Worm (Caenorhabditis elegans) whole organism, L2 larva: Measurements from ENCODE around the gene F40D4.12.

Source experiments
- ama-1 ChIP-seq: fragments of 150-350 bp; optimal IDR thresholded peaks from 2 replicates; lab custom pipeline; 2018; ENCODE audit warnings: inconsistent platforms
- blmp-1 ChIP-seq: sonication (generic microtip); optimal IDR thresholded peaks from 2 replicates; lab custom pipeline; 2017; ENCODE audit warnings: missing genetic modification characterization, mild to moderate bottlenecking, missing compliant biosample characterization, antibody characterized with exemption, moderate library complexity; ENCODE audit not compliant: insufficient read depth
- ceh-82 ChIP-seq: fragments of 150-350 bp; optimal IDR thresholded peaks from 2 replicates; lab custom pipeline; 2014; ENCODE audit warnings: missing biosample characterization, missing genetic modification characterization
- dmd-4 ChIP-seq: sonication (generic microtip); optimal IDR thresholded peaks from 2 replicates; lab custom pipeline; 2017; ENCODE audit warnings: missing biosample characterization, missing genetic modification characterization
- elt-1 ChIP-seq: fragments of 150-350 bp; optimal IDR thresholded peaks from 2 replicates; lab custom pipeline; 2014; ENCODE audit warnings: missing biosample characterization, missing genetic modification characterization
- fos-1 ChIP-seq: fragments of 150-350 bp; optimal IDR thresholded peaks from 2 replicates; lab custom pipeline; 2014; ENCODE audit warnings: missing biosample characterization, missing genetic modification characterization
- gmeb-1 ChIP-seq: fragments of 150-350 bp; optimal IDR thresholded peaks from 2 replicates; lab custom pipeline; 2014; ENCODE audit warnings: missing biosample characterization, missing genetic modification characterization
- lin-11 ChIP-seq: fragments of 150-350 bp; sonication (generic microtip); optimal IDR thresholded peaks from 2 replicates; lab custom pipeline; 2014; ENCODE audit warnings: missing biosample characterization, missing genetic modification characterization, inconsistent platforms, mixed read lengths
- lin-13 ChIP-seq: fragments of 150-350 bp; optimal IDR thresholded peaks from 2 replicates; lab custom pipeline; 2014; ENCODE audit warnings: missing biosample characterization, missing genetic modification reagents, missing genetic modification characterization
- nhr-77 ChIP-seq: fragments of 150-350 bp; optimal IDR thresholded peaks from 2 replicates; lab custom pipeline; 2014; ENCODE audit warnings: missing biosample characterization, missing genetic modification characterization
- sma-3 ChIP-seq: sonication (generic microtip); optimal IDR thresholded peaks from 2 replicates; lab custom pipeline; 2016; ENCODE audit warnings: missing genetic modification reagents, missing genetic modification characterization, missing compliant biosample characterization
- snpc-4 ChIP-seq: fragments of 150-350 bp; optimal IDR thresholded peaks from 2 replicates; lab custom pipeline; 2014; ENCODE audit warnings: missing biosample characterization, missing genetic modification characterization
- unc-62 ChIP-seq: fragments of 150-350 bp; optimal IDR thresholded peaks from 2 replicates; lab custom pipeline; 2014; ENCODE audit warnings: missing biosample characterization, missing genetic modification reagents, missing genetic modification characterization

DNA sequence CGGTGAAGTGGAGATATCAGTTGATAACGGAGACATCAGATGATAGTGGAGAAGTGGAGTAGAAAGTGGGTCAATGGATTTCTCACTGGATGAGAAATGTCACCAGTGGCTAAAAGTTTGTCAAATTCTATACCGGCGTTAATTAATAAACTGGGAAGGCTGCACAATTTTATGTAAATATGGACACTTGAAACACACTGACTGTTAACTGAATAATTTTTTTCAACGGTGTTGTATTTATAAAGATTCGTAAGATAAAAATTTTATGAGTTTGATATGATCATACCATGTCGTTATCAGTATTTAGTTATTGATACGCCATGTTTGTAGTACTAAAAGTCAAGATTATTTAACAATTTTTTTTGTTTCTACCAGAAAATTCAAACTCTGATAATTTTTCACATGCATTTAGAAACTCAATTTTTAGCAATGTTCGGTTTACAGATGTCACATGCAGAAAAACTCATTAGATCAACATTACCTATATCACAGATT lies at the start of gene F40D4.12:
- no peak for TF ChIP-seq nhr-77 (tag; lab: Kevin White, UChicago)
- no peak for TF ChIP-seq lin-11 (tag; lab: Kevin White, UChicago)
- no peak for TF ChIP-seq fos-1 (tag; lab: Kevin White, UChicago)
- TF ChIP-seq dmd-4 (tag; lab: Kevin White, UChicago): no peak
- TF ChIP-seq ceh-82 (tag; lab: Kevin White, UChicago): no peak
- no peak for TF ChIP-seq lin-13 (GFP tag; lab: Kevin White, UChicago)
- TF ChIP-seq ama-1 (lab: Kevin White, UChicago): no peak
- no peak for TF ChIP-seq blmp-1 (tag; lab: Kevin White, UChicago)
- no peak for TF ChIP-seq unc-62
- no peak for TF ChIP-seq sma-3 (GFP tag; lab: Kevin White, UChicago)
- no peak for TF ChIP-seq elt-1 (tag; lab: Kevin White, UChicago)
- no peak for TF ChIP-seq gmeb-1 (tag; lab: Kevin White, UChicago)
- TF ChIP-seq snpc-4 (tag; lab: Kevin White, UChicago): no peak
